Fruit fly (Drosophila melanogaster): ENCODE measurements around the gene CG14621.

DNA sequence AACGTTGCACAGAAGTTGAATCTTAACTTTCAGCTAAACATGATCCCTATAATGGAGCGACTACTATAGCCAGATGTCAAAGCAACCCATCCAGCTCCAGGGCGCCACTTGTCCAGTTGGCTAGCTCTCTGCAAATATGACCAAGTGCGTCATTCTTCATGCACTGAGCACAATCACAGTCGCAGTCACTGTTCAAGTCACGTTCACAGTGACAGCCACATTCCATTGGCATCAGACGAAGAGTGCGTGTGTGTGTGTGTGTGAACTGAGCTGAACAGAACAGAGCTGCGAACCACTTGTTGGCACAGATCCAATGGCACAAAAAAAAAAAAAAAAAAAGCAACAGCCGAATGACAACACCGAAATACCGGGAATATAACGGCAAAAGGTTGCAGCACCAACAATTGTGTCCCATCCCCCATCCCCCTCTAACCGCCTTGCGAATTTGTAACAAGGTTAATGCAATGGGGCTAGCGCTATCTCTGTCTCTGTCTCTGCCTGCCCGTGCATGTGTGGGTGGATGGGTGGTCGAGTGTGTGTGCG is 17.3 kb downstream of the CG14621 start:
- TF ChIP-seq CG32121 (GFP tag; IDR thresholded peaks at IDR 0.05) (peak; percentile 67), CG9948 (tag; optimal IDR thresholded peaks at IDR 0.05) (no peak)

Measured in whole organism, pupa.